Worm (Caenorhabditis elegans) whole organism, young adult: ENCODE data around the gene akt-2.

Experiments used
- B0019.2 ChIP-seq: fragments of 200-800 bp; sonication (Bioruptor generic); conservative IDR thresholded peaks from 2 replicates; pipeline ENCODE4 v1.3.6; 2022; ENCODE audit warnings: missing genetic modification reagents, missing genetic modification characterization, missing compliant biosample characterization
- B0035.1 ChIP-seq: sonication (generic microtip); optimal IDR thresholded peaks from 2 replicates; lab custom pipeline; 2016; ENCODE audit warnings: missing genetic modification characterization, mild to moderate bottlenecking, missing compliant biosample characterization, missing genotype, missing genetic modification reagents
- D2030.7 ChIP-seq: fragments of 200-800 bp; sonication (Bioruptor generic); IDR thresholded peaks from 2 replicates; pipeline ENCODE4 v1.3.6; 2022; ENCODE audit warnings: missing genetic modification reagents, missing genetic modification characterization, missing compliant biosample characterization
- F10E7.11 ChIP-seq: sonication (generic microtip); optimal IDR thresholded peaks from 2 replicates; lab custom pipeline; 2017; ENCODE audit warnings: mild to moderate bottlenecking, missing genetic modification characterization, moderate library complexity, missing compliant biosample characterization
- F22D6.2 ChIP-seq: sonication (generic microtip); optimal IDR thresholded peaks from 2 replicates; lab custom pipeline; 2016; ENCODE audit warnings: mild to moderate bottlenecking, missing genetic modification characterization, missing compliant biosample characterization
- F33H1.4 ChIP-seq: fragments of 200-800 bp; sonication (Bioruptor generic); IDR thresholded peaks from 2 replicates; pipeline ENCODE4 v1.3.6; 2022; ENCODE audit warnings: missing genetic modification reagents, missing genetic modification characterization, missing compliant biosample characterization
- F39B2.1 ChIP-seq: fragments of 200-800 bp; sonication (Bioruptor generic); IDR thresholded peaks from 2 replicates; pipeline ENCODE4 v1.3.6; 2022; ENCODE audit warnings: missing genetic modification reagents, missing genetic modification characterization, missing compliant biosample characterization
- F55B11.4 ChIP-seq: sonication (generic microtip); optimal IDR thresholded peaks from 2 replicates; lab custom pipeline; 2016; ENCODE audit warnings: missing compliant biosample characterization, missing genetic modification characterization, borderline replicate concordance; ENCODE audit not compliant: insufficient read depth
- F57A8.1 ChIP-seq: fragments of 200-800 bp; sonication (Bioruptor generic); optimal IDR thresholded peaks from 2 replicates; lab custom pipeline; 2018; ENCODE audit warnings: mild to moderate bottlenecking, missing genetic modification characterization, moderate library complexity, missing compliant biosample characterization
- K11D2.4 ChIP-seq: fragments of 200-800 bp; sonication (Bioruptor generic); IDR thresholded peaks from 2 replicates; pipeline ENCODE4 v1.3.6; 2022; ENCODE audit warnings: missing genetic modification reagents, missing genetic modification characterization, missing compliant biosample characterization
- T07F8.4 ChIP-seq: sonication (generic microtip); optimal IDR thresholded peaks from 2 replicates; lab custom pipeline; 2016; ENCODE audit warnings: mild to moderate bottlenecking, missing genetic modification characterization, moderate library complexity, missing compliant biosample characterization
- Y53G8AR.9 ChIP-seq: fragments of 200-800 bp; sonication (Bioruptor generic); conservative IDR thresholded peaks from 2 replicates; pipeline ENCODE4 v1.3.6; 2022; ENCODE audit warnings: missing genetic modification reagents, missing genetic modification characterization, missing compliant biosample characterization
- Y56A3A.18 ChIP-seq: fragments of 200-800 bp; sonication (Bioruptor generic); IDR thresholded peaks from 2 replicates; pipeline ENCODE4 v1.3.6; 2022; ENCODE audit warnings: missing genetic modification reagents, missing genetic modification characterization, missing compliant biosample characterization
- Y67H2A.10 ChIP-seq: fragments of 200-800 bp; sonication (Bioruptor generic); conservative IDR thresholded peaks from 2 replicates; pipeline ENCODE4 v1.3.6; 2022; ENCODE audit warnings: missing genetic modification reagents, missing genetic modification characterization, missing compliant biosample characterization
- Y79H2A.3 ChIP-seq: fragments of 200-800 bp; sonication (Bioruptor generic); conservative IDR thresholded peaks from 2 replicates; pipeline ENCODE4 v1.3.6; 2022; ENCODE audit warnings: missing genetic modification reagents, missing genetic modification characterization, missing compliant biosample characterization
- ama-1 ChIP-seq, 3 experiments: fragments of 150-350 bp in 1 of 3; sonication (generic microtip) in 2 of 3; optimal IDR thresholded peaks; 2 replicates each; lab custom pipeline; 2014 to 2018; ENCODE audit warnings: missing biosample characterization in 2 of 3, missing genetic modification characterization in 2 of 3, missing genetic modification reagents in 2 of 3
- bed-1 ChIP-seq: fragments of 200-800 bp; sonication (Bioruptor generic); IDR thresholded peaks from 2 replicates; pipeline ENCODE4 v1.3.6; 2022; ENCODE audit warnings: missing genetic modification reagents, missing genetic modification characterization, missing compliant biosample characterization
- bed-2 ChIP-seq: fragments of 200-800 bp; sonication (Bioruptor generic); IDR thresholded peaks from 2 replicates; pipeline ENCODE4 v1.3.6; 2022; ENCODE audit warnings: missing genetic modification reagents, missing genetic modification characterization, missing compliant biosample characterization
- ccch-3 ChIP-seq: fragments of 200-800 bp; sonication (Bioruptor generic); optimal IDR thresholded peaks from 2 replicates; lab custom pipeline; 2018; ENCODE audit warnings: mild to moderate bottlenecking, missing genetic modification characterization, missing compliant biosample characterization
- cebp-1 ChIP-seq, 2 experiments: fragments of 200-800 bp in 1 of 2; sonication (Bioruptor generic) in 1 of 2; sonication (generic microtip) in 1 of 2; IDR thresholded peaks in 1 of 2; optimal IDR thresholded peaks in 1 of 2; 2 replicates each; pipeline versions ENCODE4 v1.3.6 to Lab custom; 2017 to 2022; ENCODE audit warnings: missing compliant biosample characterization in 2 of 2, missing genetic modification characterization in 2 of 2, mild to moderate bottlenecking in 1 of 2, missing genetic modification reagents in 1 of 2, moderate library complexity in 1 of 2
- cebp-2 ChIP-seq: fragments of 200-800 bp; sonication (Bioruptor generic); IDR thresholded peaks from 2 replicates; pipeline ENCODE4 v1.3.6; 2022; ENCODE audit warnings: missing genetic modification characterization, missing compliant biosample characterization
- ceh-27 ChIP-seq: fragments of 200-800 bp; sonication (Bioruptor generic); optimal IDR thresholded peaks from 2 replicates; lab custom pipeline; 2018; ENCODE audit warnings: mild to moderate bottlenecking, missing genetic modification characterization, moderate library complexity, missing compliant biosample characterization
- efl-1 ChIP-seq: fragments of 150-350 bp; optimal IDR thresholded peaks from 2 replicates; lab custom pipeline; 2014; ENCODE audit warnings: missing biosample characterization, missing genetic modification reagents, missing genetic modification characterization
- egl-18 ChIP-seq: fragments of 200-800 bp; sonication (Bioruptor generic); IDR thresholded peaks from 2 replicates; pipeline ENCODE4 v1.3.6; 2022; ENCODE audit warnings: missing genetic modification reagents, missing genetic modification characterization, missing compliant biosample characterization
- egl-44 ChIP-seq: fragments of 200-800 bp; sonication (Bioruptor generic); IDR thresholded peaks from 2 replicates; pipeline ENCODE4 v1.3.6; 2022; ENCODE audit warnings: missing genetic modification reagents, missing genetic modification characterization, missing compliant biosample characterization
- ekl-4 ChIP-seq: fragments of 200-800 bp; sonication (Bioruptor generic); IDR thresholded peaks from 2 replicates; pipeline ENCODE4 v1.3.6; 2022; ENCODE audit warnings: missing genetic modification reagents, missing genetic modification characterization, missing compliant biosample characterization
- ets-4 ChIP-seq: fragments of 200-800 bp; sonication (Bioruptor generic); optimal IDR thresholded peaks from 2 replicates; lab custom pipeline; 2018; ENCODE audit warnings: mild to moderate bottlenecking, missing genetic modification characterization, missing compliant biosample characterization
- lin-26 ChIP-seq: fragments of 200-800 bp; sonication (Bioruptor generic); IDR thresholded peaks from 2 replicates; pipeline ENCODE4 v1.3.6; 2022; ENCODE audit warnings: missing genetic modification reagents, missing genetic modification characterization, missing compliant biosample characterization
- lin-40 ChIP-seq: sonication (generic microtip); optimal IDR thresholded peaks from 2 replicates; lab custom pipeline; 2016; ENCODE audit warnings: missing genetic modification characterization, mild to moderate bottlenecking, missing compliant biosample characterization, missing genotype, missing genetic modification reagents
- madf-10 ChIP-seq: sonication (generic microtip); optimal IDR thresholded peaks from 2 replicates; lab custom pipeline; 2016; ENCODE audit warnings: mild to moderate bottlenecking, missing genetic modification characterization, missing compliant biosample characterization
- madf-3 ChIP-seq: fragments of 200-800 bp; sonication (Bioruptor generic); IDR thresholded peaks from 2 replicates; pipeline ENCODE4 v1.3.6; 2022; ENCODE audit warnings: missing genetic modification reagents, missing genetic modification characterization, missing compliant biosample characterization
- mel-28 ChIP-seq: sonication (generic microtip); optimal IDR thresholded peaks from 2 replicates; lab custom pipeline; 2016; ENCODE audit warnings: borderline replicate concordance, mild to moderate bottlenecking, missing genetic modification characterization, missing compliant biosample characterization
- mes-4 ChIP-seq: sonication (generic microtip); optimal IDR thresholded peaks from 2 replicates; lab custom pipeline; 2016; ENCODE audit warnings: missing genotype, missing genetic modification characterization, missing compliant biosample characterization
- nfyb-1 ChIP-seq: fragments of 200-800 bp; sonication (Bioruptor generic); IDR thresholded peaks from 2 replicates; pipeline ENCODE4 v1.3.6; 2022; ENCODE audit warnings: missing genetic modification reagents, missing genetic modification characterization, missing compliant biosample characterization
- nhr-120 ChIP-seq: fragments of 200-800 bp; sonication (Bioruptor generic); IDR thresholded peaks from 2 replicates; pipeline ENCODE4 v1.3.6; 2022; ENCODE audit warnings: missing genetic modification characterization, missing compliant biosample characterization
- pha-4 ChIP-seq: fragments of 150-350 bp; sonication (generic microtip); optimal IDR thresholded peaks from 2 replicates; lab custom pipeline; 2014; ENCODE audit warnings: missing biosample characterization, missing genetic modification reagents, missing genetic modification characterization
- rpc-1 ChIP-seq, 2 experiments: fragments of 150-350 bp in 1 of 2; sonication (generic microtip) in 1 of 2; optimal IDR thresholded peaks; 2 replicates each; lab custom pipeline; 2014 to 2018; ENCODE audit warnings: missing biosample characterization in 1 of 2, missing genetic modification characterization in 1 of 2, missing genetic modification reagents in 1 of 2, missing genotype in 1 of 2
- sdz-38 ChIP-seq: sonication (generic microtip); optimal IDR thresholded peaks from 2 replicates; lab custom pipeline; 2016; ENCODE audit warnings: missing genotype, missing genetic modification characterization, missing compliant biosample characterization
- sea-2 ChIP-seq: fragments of 200-800 bp; sonication (Bioruptor generic); IDR thresholded peaks from 2 replicates; pipeline ENCODE4 v1.3.6; 2022; ENCODE audit warnings: missing genetic modification characterization, missing compliant biosample characterization
- snpc-3.4 ChIP-seq: sonication (generic microtip); optimal IDR thresholded peaks from 2 replicates; lab custom pipeline; 2017; ENCODE audit warnings: missing genetic modification characterization, mild to moderate bottlenecking, missing compliant biosample characterization, antibody characterized with exemption, moderate library complexity, missing genotype, missing genetic modification reagents
- snpc-4 ChIP-seq, 5 experiments: fragments of 150-350 bp in 1 of 5; sonication (generic microtip) in 4 of 5; optimal IDR thresholded peaks; 2 replicates each; lab custom pipeline; 2014 to 2018; ENCODE audit warnings: missing genetic modification characterization in 5 of 5, missing biosample characterization in 3 of 5, antibody characterized with exemption in 2 of 5, mild to moderate bottlenecking in 2 of 5, missing compliant biosample characterization in 2 of 5, missing genotype in 2 of 5, moderate library complexity in 2 of 5, missing genetic modification reagents in 1 of 5
- sptf-2 ChIP-seq: fragments of 200-800 bp; sonication (Bioruptor generic); optimal IDR thresholded peaks from 2 replicates; lab custom pipeline; 2018; ENCODE audit warnings: mild to moderate bottlenecking, missing genetic modification characterization, missing compliant biosample characterization
- tbx-9 ChIP-seq: sonication (generic microtip); optimal IDR thresholded peaks from 2 replicates; lab custom pipeline; 2016; ENCODE audit warnings: borderline replicate concordance, missing genetic modification characterization, inconsistent platforms, missing compliant biosample characterization
- ztf-26 ChIP-seq: sonication (generic microtip); optimal IDR thresholded peaks from 2 replicates; lab custom pipeline; 2017; ENCODE audit warnings: missing genetic modification characterization, missing compliant biosample characterization
- ztf-28 ChIP-seq: fragments of 200-800 bp; sonication (Bioruptor generic); IDR thresholded peaks from 2 replicates; pipeline ENCODE4 v1.3.6; 2022; ENCODE audit warnings: missing genetic modification reagents, missing genetic modification characterization, missing compliant biosample characterization
- ztf-6 ChIP-seq: fragments of 200-800 bp; sonication (Bioruptor generic); IDR thresholded peaks from 2 replicates; pipeline ENCODE4 v1.3.6; 2022; ENCODE audit warnings: missing genetic modification reagents, missing genetic modification characterization, missing compliant biosample characterization

Gene akt-2

DNA sequence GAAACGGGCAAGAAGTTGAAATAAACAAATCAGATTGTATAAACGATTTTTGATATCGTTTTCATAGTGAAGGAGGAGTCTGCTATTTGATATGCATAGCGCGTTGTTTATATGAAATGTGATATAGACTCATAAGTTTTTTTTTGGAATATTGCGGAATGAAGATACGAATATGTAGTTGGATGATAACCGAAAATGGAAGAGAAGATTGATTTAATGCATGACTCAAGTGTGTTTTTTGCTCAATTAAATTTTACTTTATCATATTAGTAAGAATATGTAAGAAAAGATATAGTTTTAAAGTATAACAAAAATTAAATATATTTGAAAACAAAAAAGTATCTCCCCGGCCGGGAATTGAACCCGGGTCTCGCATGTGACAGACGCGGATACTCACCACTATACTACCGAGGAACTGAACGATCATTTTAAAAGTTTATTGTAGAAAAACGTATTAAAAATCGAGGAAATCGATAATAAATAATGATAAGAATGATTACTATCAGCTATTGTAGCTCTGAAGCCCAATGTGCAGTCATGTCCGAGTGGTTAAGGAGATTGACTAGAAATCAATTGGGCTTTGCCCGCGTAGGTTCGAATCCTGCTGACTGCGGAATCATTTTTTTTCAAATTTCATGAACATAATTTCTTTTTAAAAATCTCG, 14.3 kb downstream of the akt-2 start, which contains the start of gene lgc-25:
lgc-25 (minus strand) TSS at position 51 of the 664 bp plus-strand sequence.
- TF ChIP-seq mel-28 (tag; lab: Kevin White, UChicago) (no peak), Y56A3A.18 (GFP tag; lab: Robert Waterston, UW) (peak; percentile 78), F39B2.1 (GFP tag; lab: Robert Waterston, UW) (no peak), ceh-27 (no peak), lin-26 (GFP tag; lab: Robert Waterston, UW) (peak; percentile 84), tbx-9 (tag; lab: Kevin White, UChicago) (no peak), ama-1 (optimal IDR thresholded peaks at IDR 0.05; lab: Kevin White, UChicago) (no peak), ama-1 (GFP tag; optimal IDR thresholded peaks at IDR 0.05; lab: Kevin White, UChicago) (peak in 1 of 2 experiments; percentile 53), ccch-3 (no peak), ztf-26 (tag; lab: Kevin White, UChicago) (peak; percentile 58), K11D2.4 (no peak), cebp-2 (GFP tag; lab: Robert Waterston, UW) (no peak), ztf-28 (GFP tag; lab: Robert Waterston, UW) (no peak), madf-10 (tag; lab: Kevin White, UChicago) (peak; percentile 55), pha-4 (tag; lab: Kevin White, UChicago) (no peak), bed-1 (GFP tag; lab: Robert Waterston, UW) (no peak), snpc-3.4 (tag; lab: Kevin White, UChicago) (peak; percentile 33), F33H1.4 (GFP tag; lab: Robert Waterston, UW) (no peak), F22D6.2 (tag; lab: Kevin White, UChicago) (peak; percentile 28), F55B11.4 (tag; lab: Kevin White, UChicago) (no peak), ets-4 (GFP tag; lab: Kevin White, UChicago) (no peak), efl-1 (no peak), Y67H2A.10 (GFP tag; lab: Robert Waterston, UW) (no peak), egl-44 (GFP tag; lab: Robert Waterston, UW) (no peak), snpc-4 (GFP tag; optimal IDR thresholded peaks at IDR 0.05; lab: Kevin White, UChicago) (peak; percentile 73), snpc-4 (tag; optimal IDR thresholded peaks at IDR 0.05; lab: Kevin White, UChicago) (peak in 3 of 4 experiments; percentile 73 to 77 (median 74)), madf-3 (GFP tag; lab: Robert Waterston, UW) (no peak), lin-40 (tag; lab: Kevin White, UChicago) (no peak), bed-2 (GFP tag; lab: Robert Waterston, UW) (0 out of 2 replicates have a peak, but pooled peaks have one; percentile 46), B0035.1 (tag; lab: Kevin White, UChicago) (peak; percentile 63), Y79H2A.3 (GFP tag; lab: Robert Waterston, UW) (no peak), T07F8.4 (tag; lab: Kevin White, UChicago) (peak; percentile 73), nhr-120 (GFP tag; lab: Robert Waterston, UW) (no peak), D2030.7 (GFP tag; lab: Robert Waterston, UW) (peak; percentile 79), mes-4 (tag; lab: Kevin White, UChicago) (peak; percentile 70), ztf-6 (GFP tag; lab: Robert Waterston, UW) (no peak), F10E7.11 (no peak), cebp-1 (GFP tag; IDR thresholded peaks at IDR 0.05; lab: Robert Waterston, UW) (0 out of 2 replicates have a peak, but pooled peaks have one; percentile 36), cebp-1 (tag; optimal IDR thresholded peaks at IDR 0.05; lab: Kevin White, UChicago) (no peak), sea-2 (no peak), rpc-1 (optimal IDR thresholded peaks at IDR 0.05; lab: Kevin White, UChicago) (peak; percentile 96), rpc-1 (tag; optimal IDR thresholded peaks at IDR 0.05; lab: Kevin White, UChicago) (peak; percentile 94), ekl-4 (GFP tag; lab: Robert Waterston, UW) (no peak), F57A8.1 (GFP tag; lab: Kevin White, UChicago) (no peak), sptf-2 (GFP tag; lab: Kevin White, UChicago) (no peak), B0019.2 (GFP tag; lab: Robert Waterston, UW) (no peak), sdz-38 (no peak), egl-18 (GFP tag; lab: Robert Waterston, UW) (no peak), nfyb-1 (GFP tag; lab: Robert Waterston, UW) (peak; percentile 65), Y53G8AR.9 (GFP tag; lab: Robert Waterston, UW) (no peak)
